Fruit fly (Drosophila melanogaster) whole organism, embryonic: ENCODE measurements around the gene CG12321.

Source experiments
- Abd-B ChIP-seq: fragments of 200-800 bp; sonication (Bioruptor generic); optimal IDR thresholded peaks from 2 replicates; lab custom pipeline; 2018; ENCODE audit warnings: missing biosample characterization, mild to moderate bottlenecking, missing genetic modification characterization, moderate library complexity
- Ada2b ChIP-seq: fragments of 200-800 bp; sonication (Bioruptor generic); IDR thresholded peaks from 2 replicates; pipeline ENCODE4 v1.3.6; 2022; ENCODE audit warnings: missing biosample characterization, missing genetic modification characterization
- CG10366 ChIP-seq: fragments of 200-800 bp; sonication (Bioruptor generic); IDR thresholded peaks from 2 replicates; pipeline ENCODE4 v1.3.6; 2022; ENCODE audit warnings: missing biosample characterization, missing genetic modification characterization
- CG11456 ChIP-seq: fragments of 200-800 bp; sonication (Bioruptor generic); IDR thresholded peaks from 3 replicates; pipeline ENCODE4 v1.3.6; 2022; ENCODE audit warnings: missing biosample characterization, missing genetic modification characterization
- CG12219 ChIP-seq: fragments of 200-800 bp; sonication (Bioruptor generic); optimal IDR thresholded peaks from 3 replicates; lab custom pipeline; 2018; ENCODE audit warnings: missing biosample characterization, mild to moderate bottlenecking, missing genetic modification characterization
- CG14667 ChIP-seq: fragments of 200-800 bp; sonication (Bioruptor generic); IDR thresholded peaks from 2 replicates; pipeline ENCODE4 v1.3.6; 2022; ENCODE audit warnings: missing biosample characterization, missing genetic modification characterization
- CG15269 ChIP-seq: fragments of 200-800 bp; sonication (Bioruptor generic); optimal IDR thresholded peaks from 2 replicates; lab custom pipeline; 2018; ENCODE audit warnings: missing biosample characterization, mild to moderate bottlenecking, missing genetic modification characterization, moderate library complexity
- CG15514 ChIP-seq: fragments of 200-800 bp; sonication (Bioruptor generic); optimal IDR thresholded peaks from 3 replicates; lab custom pipeline; 2017; ENCODE audit warnings: missing biosample characterization, missing genetic modification characterization, mild to moderate bottlenecking, moderate library complexity, missing genetic modification reagents
- CG1602 ChIP-seq: fragments of 200-800 bp; sonication (Bioruptor generic); optimal IDR thresholded peaks from 3 replicates; lab custom pipeline; 2016; ENCODE audit warnings: missing biosample characterization, missing genetic modification characterization
- CG1647 ChIP-seq: fragments of 200-800 bp; sonication (Bioruptor generic); optimal IDR thresholded peaks from 3 replicates; lab custom pipeline; 2016; ENCODE audit warnings: missing biosample characterization, missing genetic modification characterization
- CG17359 ChIP-seq: fragments of 200-800 bp; sonication (Bioruptor generic); optimal IDR thresholded peaks from 3 replicates; lab custom pipeline; 2018; ENCODE audit warnings: missing biosample characterization, mild to moderate bottlenecking, missing genetic modification characterization, moderate library complexity
- CG17361 ChIP-seq: fragments of 200-800 bp; sonication (Bioruptor generic); IDR thresholded peaks from 3 replicates; pipeline ENCODE4 v1.3.6; 2022; ENCODE audit warnings: missing biosample characterization, missing genetic modification characterization
- CG17385 ChIP-seq: fragments of 200-800 bp; sonication (Bioruptor generic); optimal IDR thresholded peaks from 3 replicates; lab custom pipeline; 2018; ENCODE audit warnings: missing biosample characterization, mild to moderate bottlenecking, missing genetic modification characterization
- CG1792 ChIP-seq: fragments of 200-800 bp; sonication (Bioruptor generic); optimal IDR thresholded peaks from 2 replicates; lab custom pipeline; 2016; ENCODE audit warnings: missing biosample characterization, missing genetic modification characterization
- CG33213 ChIP-seq: fragments of 200-800 bp; sonication (Bioruptor generic); optimal IDR thresholded peaks from 3 replicates; lab custom pipeline; 2016; ENCODE audit warnings: missing biosample characterization, missing genetic modification characterization
- CG6272 ChIP-seq: fragments of 200-800 bp; sonication (Bioruptor generic); IDR thresholded peaks from 2 replicates; pipeline ENCODE4 v1.3.6; 2022; ENCODE audit warnings: missing biosample characterization, missing genetic modification characterization
- CG6683 ChIP-seq: fragments of 200-800 bp; sonication (Bioruptor generic); optimal IDR thresholded peaks from 2 replicates; lab custom pipeline; 2017; ENCODE audit warnings: missing biosample characterization, mild to moderate bottlenecking, missing genetic modification characterization, missing genetic modification reagents
- CG8924 ChIP-seq: fragments of 200-800 bp; optimal IDR thresholded peaks from 3 replicates; lab custom pipeline; 2019; ENCODE audit warnings: missing biosample characterization, mild to moderate bottlenecking, missing genetic modification characterization, moderate library complexity
- CTCF ChIP-seq: fragments of 200-800 bp; sonication (Bioruptor generic); optimal IDR thresholded peaks from 2 replicates; lab custom pipeline; 2017; ENCODE audit warnings: missing biosample characterization, mild to moderate bottlenecking, missing genetic modification characterization, moderate library complexity
- CoRest ChIP-seq: fragments of 200-800 bp; sonication (Bioruptor generic); optimal IDR thresholded peaks from 3 replicates; lab custom pipeline; 2018; ENCODE audit warnings: missing biosample characterization, mild to moderate bottlenecking, missing genetic modification characterization, moderate library complexity
- Dad ChIP-seq: fragments of 200-800 bp; sonication (Bioruptor generic); optimal IDR thresholded peaks from 3 replicates; lab custom pipeline; 2016; ENCODE audit warnings: missing biosample characterization, missing genetic modification characterization
- Deaf1 ChIP-seq: fragments of 200-800 bp; optimal IDR thresholded peaks from 3 replicates; lab custom pipeline; 2019; ENCODE audit warnings: missing biosample characterization, mild to moderate bottlenecking, missing genetic modification characterization, moderate library complexity
- Dek ChIP-seq: fragments of 200-800 bp; sonication (Bioruptor generic); optimal IDR thresholded peaks from 3 replicates; lab custom pipeline; 2019; ENCODE audit warnings: missing biosample characterization, mild to moderate bottlenecking, missing genetic modification characterization, moderate library complexity
- Dll ChIP-seq: fragments of 200-800 bp; sonication (Bioruptor generic); IDR thresholded peaks from 4 replicates; pipeline ENCODE4 v1.3.6; 2022; ENCODE audit warnings: missing biosample characterization, missing genetic modification characterization; ENCODE audit not compliant: partially characterized antibody
- Ets65A ChIP-seq: fragments of 200-800 bp; sonication (Bioruptor generic); peaks from one replicate; lab custom pipeline; 2016; ENCODE audit warnings: missing biosample characterization, missing genetic modification characterization
- Hmr ChIP-seq: fragments of 200-800 bp; sonication (Bioruptor generic); optimal IDR thresholded peaks from 3 replicates; lab custom pipeline; 2017; ENCODE audit warnings: mild to moderate bottlenecking, missing biosample characterization, missing genetic modification reagents, missing genetic modification characterization
- MBD-R2 ChIP-seq: fragments of 200-800 bp; sonication (Bioruptor generic); IDR thresholded peaks from 2 replicates; pipeline ENCODE4 v1.3.6; 2022; ENCODE audit warnings: missing biosample characterization, missing genetic modification characterization
- Med ChIP-seq: fragments of 200-800 bp; sonication (Bioruptor generic); peaks from one replicate; lab custom pipeline; 2016; ENCODE audit warnings: missing biosample characterization, missing genetic modification characterization, mild to moderate bottlenecking, inconsistent platforms, moderate library complexity
- Nf-YC ChIP-seq: fragments of 200-800 bp; optimal IDR thresholded peaks from 3 replicates; lab custom pipeline; 2019; ENCODE audit warnings: missing biosample characterization, mild to moderate bottlenecking, missing genetic modification characterization, moderate library complexity
- Oli ChIP-seq: fragments of 200-800 bp; sonication (Bioruptor generic); optimal IDR thresholded peaks from 2 replicates; lab custom pipeline; 2018; ENCODE audit warnings: missing biosample characterization, mild to moderate bottlenecking, missing genetic modification characterization, moderate library complexity
- Opbp ChIP-seq: fragments of 200-800 bp; sonication (Bioruptor generic); IDR thresholded peaks from 3 replicates; pipeline ENCODE4 v1.3.6; 2022; ENCODE audit warnings: missing biosample characterization, missing genetic modification characterization; ENCODE audit not compliant: partially characterized antibody
- Ravus ChIP-seq: fragments of 200-800 bp; sonication (Bioruptor generic); IDR thresholded peaks from 2 replicates; pipeline ENCODE4 v1.3.6; 2022; ENCODE audit warnings: missing biosample characterization, missing genetic modification characterization
- Sry-δ ChIP-seq: fragments of 200-800 bp; sonication (Bioruptor generic); optimal IDR thresholded peaks from 2 replicates; lab custom pipeline; 2016; ENCODE audit warnings: missing biosample characterization, missing genetic modification characterization
- Trl ChIP-seq, 3 experiments: fragments of >200 bp in 2 of 3; fragments of 200-800 bp in 1 of 3; sonication (Bioruptor generic) in 1 of 3; optimal IDR thresholded peaks; 2 replicates in 1 of 3; 3 replicates in 2 of 3; lab custom pipeline; 2016 to 2017; ENCODE audit warnings: missing biosample characterization in 1 of 3, missing genetic modification characterization in 1 of 3
- bbx ChIP-seq: fragments of 200-800 bp; sonication (Bioruptor generic); IDR thresholded peaks from 2 replicates; pipeline ENCODE4 v1.3.6; 2022; ENCODE audit warnings: missing biosample characterization, missing genetic modification characterization; ENCODE audit not compliant: partially characterized antibody
- chif ChIP-seq, 2 experiments: fragments of 200-800 bp; sonication (Bioruptor generic); optimal IDR thresholded peaks; 3 replicates each; lab custom pipeline; 2016; ENCODE audit warnings: missing biosample characterization in 2 of 2, missing genetic modification characterization in 2 of 2
- dimm ChIP-seq: fragments of 200-800 bp; sonication (Bioruptor generic); IDR thresholded peaks from 2 replicates; pipeline ENCODE4 v1.3.6; 2022; ENCODE audit warnings: missing biosample characterization, missing genetic modification characterization
- fd3F ChIP-seq: fragments of 200-800 bp; sonication (Bioruptor generic); optimal IDR thresholded peaks from 2 replicates; lab custom pipeline; 2018; ENCODE audit warnings: missing biosample characterization, mild to moderate bottlenecking, missing genetic modification characterization, moderate library complexity
- fd64A ChIP-seq: fragments of 200-800 bp; sonication (Bioruptor generic); optimal IDR thresholded peaks from 3 replicates; lab custom pipeline; 2018; ENCODE audit warnings: missing biosample characterization, mild to moderate bottlenecking, missing genetic modification characterization
- insv ChIP-seq, 2 experiments: fragments of 200-800 bp; sonication (Bioruptor generic); optimal IDR thresholded peaks; 3 replicates each; lab custom pipeline; 2016 to 2018; ENCODE audit warnings: missing biosample characterization in 2 of 2, missing genetic modification characterization in 2 of 2
- jumu ChIP-seq: fragments of 200-800 bp; sonication (Bioruptor generic); optimal IDR thresholded peaks from 3 replicates; lab custom pipeline; 2016; ENCODE audit warnings: missing biosample characterization, missing genetic modification characterization
- lov ChIP-seq, 2 experiments: fragments of 200-800 bp in 1 of 2; fragments of >200 bp in 1 of 2; sonication (Bioruptor generic) in 1 of 2; IDR thresholded peaks in 1 of 2; optimal IDR thresholded peaks in 1 of 2; 2 replicates in 1 of 2; 3 replicates in 1 of 2; pipeline versions ENCODE4 v1.3.6 to Lab custom; 2017 to 2022; ENCODE audit warnings: missing biosample characterization in 1 of 2, missing genetic modification characterization in 1 of 2
- onecut ChIP-seq: fragments of 200-800 bp; sonication (Bioruptor generic); IDR thresholded peaks from 2 replicates; pipeline ENCODE4 v1.3.6; 2022; ENCODE audit warnings: missing biosample characterization, missing genetic modification characterization
- org-1 ChIP-seq: fragments of 200-800 bp; sonication (Bioruptor generic); optimal IDR thresholded peaks from 2 replicates; lab custom pipeline; 2017; ENCODE audit warnings: missing biosample characterization, missing genetic modification characterization
- toy ChIP-seq: fragments of 200-800 bp; sonication (Bioruptor generic); IDR thresholded peaks from 2 replicates; pipeline ENCODE4 v1.3.6; 2022; ENCODE audit warnings: missing biosample characterization, missing genetic modification characterization
- tup ChIP-seq: fragments of 200-800 bp; sonication (Bioruptor generic); optimal IDR thresholded peaks from 2 replicates; lab custom pipeline; 2016; ENCODE audit warnings: missing biosample characterization, mild to moderate bottlenecking, missing genetic modification characterization, moderate library complexity
- zf30C ChIP-seq: fragments of 200-800 bp; sonication (Bioruptor generic); optimal IDR thresholded peaks from 3 replicates; lab custom pipeline; 2018; ENCODE audit warnings: missing biosample characterization, mild to moderate bottlenecking, missing genetic modification characterization

Gene CG12321

DNA sequence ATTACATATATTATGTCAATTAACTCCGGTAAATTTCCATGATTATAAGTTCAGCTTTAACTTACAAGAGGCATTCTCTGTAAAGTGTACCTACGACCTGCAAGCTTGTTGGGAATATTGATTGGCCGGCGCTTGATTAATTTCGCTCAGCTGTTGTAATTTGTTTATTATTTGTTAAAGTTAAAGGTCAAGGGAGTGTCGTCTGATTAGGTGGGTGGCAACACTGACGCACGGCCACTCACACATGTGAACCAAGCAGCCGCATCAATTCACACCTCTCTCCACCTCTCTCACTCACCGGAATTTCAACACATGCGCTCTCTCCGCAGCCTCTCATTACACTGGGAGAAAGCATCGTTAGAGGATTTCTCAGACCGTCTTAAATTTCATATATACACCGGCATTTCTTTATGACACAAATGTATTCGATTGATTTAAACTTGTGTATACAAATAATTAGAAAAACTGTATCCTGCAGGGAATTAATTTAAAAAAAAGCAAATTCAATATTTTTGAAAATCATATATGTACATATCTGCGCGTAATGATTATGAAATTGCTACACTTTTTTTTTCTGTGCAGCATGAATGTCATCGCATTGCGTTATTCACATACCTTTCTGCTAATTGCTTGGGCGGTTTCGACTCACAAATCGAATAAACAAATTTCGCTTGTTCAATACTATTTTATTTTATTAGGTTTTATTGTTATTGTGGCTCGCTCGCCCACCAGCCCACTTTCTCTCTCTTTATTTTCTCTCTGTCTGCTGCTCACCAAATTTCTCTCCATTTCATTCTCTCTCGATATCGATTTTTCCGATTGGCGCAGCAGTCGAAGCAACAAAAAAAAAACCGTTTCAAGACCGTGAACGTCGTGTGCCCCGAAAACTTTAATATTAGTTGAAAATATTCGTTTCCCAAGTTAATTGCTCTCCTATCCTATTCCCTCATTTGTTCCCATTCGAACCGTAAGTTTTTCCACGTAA is 16.2 kb downstream of the CG12321 start (continued):
- TF ChIP-seq Hmr (GFP tag; lab: Kevin White, UChicago) (peak; percentile 95), Dek (tag; lab: Kevin White, UChicago) (peak; percentile 89), CG11456 (peak; percentile 78), bbx (no peak), org-1 (GFP tag; lab: Kevin White, UChicago) (peak; percentile 94), CG17361 (GFP tag; lab: Robert Waterston, UW) (peak; percentile 98), CoRest (peak; percentile 96), zf30C (GFP tag; lab: Kevin White, UChicago) (peak; percentile 95), onecut (GFP tag; lab: Robert Waterston, UW) (peak; percentile 100), CG12219 (GFP tag; lab: Kevin White, UChicago) (peak; percentile 96), CG15514 (GFP tag; lab: Kevin White, UChicago) (peak; percentile 81), Oli (peak; percentile 95), dimm (GFP tag; lab: Robert Waterston, UW) (peak; percentile 54), CG15269 (tag; lab: Kevin White, UChicago) (peak; percentile 94), CTCF (GFP tag; lab: Kevin White, UChicago) (peak; percentile 48), tup (GFP tag; lab: Kevin White, UChicago) (peak; percentile 59), Opbp (GFP tag; lab: Robert Waterston, UW) (no peak), Ravus (peak; percentile 61), lov (optimal IDR thresholded peaks at IDR 0.05; lab: Kevin White, UChicago) (no peak), lov (GFP tag; IDR thresholded peaks at IDR 0.05; lab: Robert Waterston, UW) (0 out of 3 replicates have a peak, but pooled peaks have one; percentile 49), Abd-B (GFP tag; lab: Kevin White, UChicago) (peak; percentile 95), CG10366 (GFP tag; lab: Robert Waterston, UW) (peak; percentile 82), chif (GFP tag; optimal IDR thresholded peaks at IDR 0.05; lab: Kevin White, UChicago) (peak; percentile 88 to 93), CG17359 (tag; lab: Kevin White, UChicago) (peak; percentile 95), Deaf1 (tag; lab: Kevin White, UChicago) (no peak), MBD-R2 (peak; percentile 57; the same call in 1 of the 2 replicates), jumu (GFP tag; lab: Kevin White, UChicago) (peak; percentile 84), CG1647 (GFP tag; lab: Kevin White, UChicago) (peak; percentile 81), Med (GFP tag; lab: Kevin White, UChicago) (peak; percentile 94), CG33213 (GFP tag; lab: Kevin White, UChicago) (peak; percentile 74), Ets65A (GFP tag; lab: Kevin White, UChicago) (peak; percentile 98), Nf-YC (tag; lab: Kevin White, UChicago) (peak; percentile 86), insv (GFP tag; optimal IDR thresholded peaks at IDR 0.05; lab: Kevin White, UChicago) (peak; percentile 14 to 69), fd64A (GFP tag; lab: Kevin White, UChicago) (peak; percentile 79), CG6272 (peak; percentile 83), CG17385 (peak; percentile 91), Dll (no peak; the same call in 2 of the 4 replicates), CG6683 (GFP tag; lab: Kevin White, UChicago) (peak; percentile 90), Ada2b (GFP tag; lab: Robert Waterston, UW) (peak; percentile 84), CG1792 (GFP tag; lab: Kevin White, UChicago) (peak; percentile 83), Sry-δ (GFP tag; lab: Kevin White, UChicago) (peak; percentile 55), CG14667 (GFP tag; lab: Robert Waterston, UW) (peak; percentile 79), CG8924 (tag; lab: Kevin White, UChicago) (peak; percentile 97), CG1602 (GFP tag; lab: Kevin White, UChicago) (peak; percentile 93), Trl (optimal IDR thresholded peaks at IDR 0.05; lab: Kevin White, UChicago) (peak; percentile 76 to 77), Trl (GFP tag; optimal IDR thresholded peaks at IDR 0.05; lab: Kevin White, UChicago) (peak; percentile 74), Dad (GFP tag; lab: Kevin White, UChicago) (peak; percentile 69), toy (GFP tag; lab: Robert Waterston, UW) (0 out of 2 replicates have a peak, but pooled peaks have one; percentile 32), fd3F (GFP tag; lab: Kevin White, UChicago) (peak; percentile 88)
